Worm (Caenorhabditis elegans): ENCODE results near the gene nhr-248.

ce11 chrV:17089342-17089741 is 15.1 kb downstream of the nhr-248 start, which contains the start of gene T05E12.6:
- TF ChIP-seq blmp-1 (tag; optimal IDR thresholded peaks at IDR 0.05; ENCODE audit: insufficient read depth) (no peak), lsy-2 (tag; optimal IDR thresholded peaks at IDR 0.05) (no peak), snpc-4 (tag; optimal IDR thresholded peaks at IDR 0.05) (no peak), ztf-11 (tag; optimal IDR thresholded peaks at IDR 0.05) (no peak), fos-1 (tag; optimal IDR thresholded peaks at IDR 0.05) (no peak), mab-5 (tag; optimal IDR thresholded peaks at IDR 0.05) (no peak), elt-1 (tag; optimal IDR thresholded peaks at IDR 0.05) (no peak), lin-39 (tag; optimal IDR thresholded peaks at IDR 0.05) (no peak), alr-1 (tag; optimal IDR thresholded peaks at IDR 0.05) (no peak), zag-1 (tag; optimal IDR thresholded peaks at IDR 0.05) (no peak), skn-1 (tag; optimal IDR thresholded peaks at IDR 0.05) (no peak), unc-62 (GFP tag; optimal IDR thresholded peaks at IDR 0.05) (no peak), nhr-237 (tag; optimal IDR thresholded peaks at IDR 0.05) (no peak), sma-3 (GFP tag; optimal IDR thresholded peaks at IDR 0.05) (no peak)

All from whole organism, L2 larva.